Fruit fly (Drosophila melanogaster) whole organism, embryonic: Measurements from ENCODE around the gene Hrs.

Experiments
- B-H1 ChIP-seq: fragments of 200-800 bp; sonication (Bioruptor generic); IDR thresholded peaks from 3 replicates; pipeline ENCODE4 v1.3.6; 2022; ENCODE audit warnings: missing biosample characterization, missing genetic modification characterization
- CG1024 ChIP-seq: fragments of 200-800 bp; sonication (Bioruptor generic); IDR thresholded peaks from 2 replicates; pipeline ENCODE4 v1.3.6; 2022; ENCODE audit warnings: missing biosample characterization, missing genetic modification characterization
- CG11247 ChIP-seq: fragments of 200-800 bp; sonication (Bioruptor generic); IDR thresholded peaks from 2 replicates; pipeline ENCODE4 v1.3.6; 2022; ENCODE audit warnings: missing biosample characterization, missing genetic modification characterization
- CG11560 ChIP-seq: fragments of 200-800 bp; sonication (Bioruptor generic); IDR thresholded peaks from 3 replicates; pipeline ENCODE4 v1.3.6; 2022; ENCODE audit warnings: missing biosample characterization, missing genetic modification characterization
- CG12155 ChIP-seq: fragments of 200-800 bp; sonication (Bioruptor generic); optimal IDR thresholded peaks from 3 replicates; lab custom pipeline; 2016; ENCODE audit warnings: missing biosample characterization, missing genetic modification characterization
- CG12236 ChIP-seq: fragments of 200-800 bp; sonication (Bioruptor generic); optimal IDR thresholded peaks from 2 replicates; lab custom pipeline; 2016; ENCODE audit warnings: missing biosample characterization, missing genetic modification characterization
- CG12942 ChIP-seq: fragments of 200-800 bp; sonication (Bioruptor generic); optimal IDR thresholded peaks from 3 replicates; lab custom pipeline; 2016; ENCODE audit warnings: missing biosample characterization, missing genetic modification characterization
- CG13424 ChIP-seq: fragments of 200-800 bp; sonication (Bioruptor generic); optimal IDR thresholded peaks from 2 replicates; lab custom pipeline; 2019; ENCODE audit warnings: missing biosample characterization, mild to moderate bottlenecking, missing genetic modification characterization, moderate library complexity
- CG14014 ChIP-seq: fragments of 200-800 bp; sonication (Bioruptor generic); IDR thresholded peaks from 2 replicates; pipeline ENCODE4 v1.3.6; 2022; ENCODE audit warnings: missing biosample characterization, missing genetic modification characterization
- CG15269 ChIP-seq: fragments of 200-800 bp; sonication (Bioruptor generic); optimal IDR thresholded peaks from 2 replicates; lab custom pipeline; 2018; ENCODE audit warnings: missing biosample characterization, mild to moderate bottlenecking, missing genetic modification characterization, moderate library complexity
- CG31388 ChIP-seq: fragments of 200-800 bp; sonication (Bioruptor generic); optimal IDR thresholded peaks from 2 replicates; lab custom pipeline; 2016; ENCODE audit warnings: missing biosample characterization, missing genetic modification characterization
- CG32772 ChIP-seq: fragments of 200-800 bp; sonication (Bioruptor generic); IDR thresholded peaks from 2 replicates; pipeline ENCODE4 v1.3.6; 2022; ENCODE audit warnings: missing biosample characterization, missing genetic modification characterization
- CG3281 ChIP-seq: fragments of 200-800 bp; sonication (Bioruptor generic); optimal IDR thresholded peaks from 3 replicates; lab custom pipeline; 2017; ENCODE audit warnings: missing biosample characterization, mild to moderate bottlenecking, missing genetic modification characterization
- CG34224 ChIP-seq: fragments of 200-800 bp; sonication (Bioruptor generic); IDR thresholded peaks from 3 replicates; pipeline ENCODE4 v1.3.6; 2022; ENCODE audit warnings: missing biosample characterization, missing genetic modification characterization; ENCODE audit not compliant: partially characterized antibody
- CG6689 ChIP-seq: fragments of 200-800 bp; sonication (Bioruptor generic); IDR thresholded peaks from 2 replicates; pipeline ENCODE4 v1.3.6; 2022; ENCODE audit warnings: missing biosample characterization, missing genetic modification characterization
- CG7839 ChIP-seq: fragments of 200-800 bp; sonication (Bioruptor generic); optimal IDR thresholded peaks from 3 replicates; lab custom pipeline; 2018; ENCODE audit warnings: missing biosample characterization, mild to moderate bottlenecking, missing genetic modification characterization, moderate library complexity
- CG8765 ChIP-seq: fragments of 200-800 bp; sonication (Bioruptor generic); IDR thresholded peaks from 2 replicates; pipeline ENCODE4 v1.3.6; 2022; ENCODE audit warnings: missing biosample characterization, missing genetic modification characterization
- CG9215 ChIP-seq: fragments of 200-800 bp; sonication (Bioruptor generic); IDR thresholded peaks from 2 replicates; pipeline ENCODE4 v1.3.6; 2022; ENCODE audit warnings: missing biosample characterization, missing genetic modification characterization
- CG9727 ChIP-seq: fragments of 200-800 bp; sonication (Bioruptor generic); optimal IDR thresholded peaks from 3 replicates; lab custom pipeline; 2017; ENCODE audit warnings: missing biosample characterization, mild to moderate bottlenecking, missing genetic modification characterization
- CG9932 ChIP-seq: fragments of 200-800 bp; sonication (Bioruptor generic); IDR thresholded peaks from 2 replicates; pipeline ENCODE4 v1.3.6; 2022; ENCODE audit warnings: missing biosample characterization, missing genetic modification characterization
- Chrac-16 ChIP-seq: fragments of 200-800 bp; sonication (Bioruptor generic); optimal IDR thresholded peaks from 3 replicates; lab custom pipeline; 2016; ENCODE audit warnings: missing biosample characterization, missing genetic modification characterization
- Dll ChIP-seq: fragments of 200-800 bp; sonication (Bioruptor generic); IDR thresholded peaks from 4 replicates; pipeline ENCODE4 v1.3.6; 2022; ENCODE audit warnings: missing biosample characterization, missing genetic modification characterization; ENCODE audit not compliant: partially characterized antibody
- HLH3B ChIP-seq: fragments of 200-800 bp; sonication (Bioruptor generic); IDR thresholded peaks from 2 replicates; pipeline ENCODE4 v1.3.6; 2022; ENCODE audit warnings: missing biosample characterization, missing genetic modification characterization
- Hr39 ChIP-seq: fragments of >200 bp; optimal IDR thresholded peaks from 2 replicates; lab custom pipeline; 2017
- Lhr ChIP-seq: fragments of 200-800 bp; sonication (Bioruptor generic); optimal IDR thresholded peaks from 3 replicates; lab custom pipeline; 2017; ENCODE audit warnings: mild to moderate bottlenecking, missing biosample characterization, missing genetic modification reagents, missing genetic modification characterization
- Optix ChIP-seq: fragments of 200-800 bp; sonication (Bioruptor generic); IDR thresholded peaks from 3 replicates; pipeline ENCODE4 v1.3.6; 2022; ENCODE audit warnings: missing biosample characterization, missing genetic modification characterization
- Vsx1 ChIP-seq: fragments of 200-800 bp; sonication (Bioruptor generic); optimal IDR thresholded peaks from 2 replicates; lab custom pipeline; 2017; ENCODE audit warnings: missing biosample characterization, mild to moderate bottlenecking, missing genetic modification characterization, missing genetic modification reagents
- ab ChIP-seq: fragments of 200-800 bp; sonication (Bioruptor generic); optimal IDR thresholded peaks from 2 replicates; lab custom pipeline; 2016; ENCODE audit warnings: missing biosample characterization, missing genetic modification characterization
- bsh ChIP-seq, 2 experiments: fragments of 200-800 bp; sonication (Bioruptor generic); optimal IDR thresholded peaks; 2 replicates each; lab custom pipeline; 2017 to 2018; ENCODE audit warnings: mild to moderate bottlenecking in 2 of 2, missing biosample characterization in 2 of 2, missing genetic modification characterization in 2 of 2, moderate library complexity in 1 of 2
- cas ChIP-seq: fragments of 200-800 bp; sonication (Bioruptor generic); IDR thresholded peaks from 2 replicates; pipeline ENCODE4 v1.3.6; 2022; ENCODE audit warnings: missing biosample characterization, missing genetic modification characterization
- chif ChIP-seq, 2 experiments: fragments of 200-800 bp; sonication (Bioruptor generic); optimal IDR thresholded peaks; 3 replicates each; lab custom pipeline; 2016; ENCODE audit warnings: missing biosample characterization in 2 of 2, missing genetic modification characterization in 2 of 2
- chm ChIP-seq: fragments of 200-800 bp; sonication (Bioruptor generic); IDR thresholded peaks from 2 replicates; pipeline ENCODE4 v1.3.6; 2022; ENCODE audit warnings: missing biosample characterization, missing genetic modification characterization
- croc ChIP-seq: fragments of 200-800 bp; sonication (Bioruptor generic); conservative IDR thresholded peaks from 3 replicates; pipeline ENCODE4 v1.3.6; 2022; ENCODE audit warnings: missing biosample characterization, missing genetic modification characterization
- crp ChIP-seq, 2 experiments: fragments of 200-800 bp; sonication (Bioruptor generic); optimal IDR thresholded peaks; 2 replicates in 1 of 2; 3 replicates in 1 of 2; lab custom pipeline; 2017; ENCODE audit warnings: missing biosample characterization in 2 of 2, missing genetic modification characterization in 2 of 2, mild to moderate bottlenecking in 1 of 2, moderate library complexity in 1 of 2
- danr ChIP-seq: fragments of 200-800 bp; sonication (Bioruptor generic); IDR thresholded peaks from 2 replicates; pipeline ENCODE4 v1.3.6; 2022; ENCODE audit warnings: missing biosample characterization, missing genetic modification characterization
- eyg ChIP-seq: fragments of 200-800 bp; sonication (Bioruptor generic); optimal IDR thresholded peaks from 3 replicates; lab custom pipeline; 2016; ENCODE audit warnings: missing biosample characterization, missing genetic modification characterization
- fd96Cb ChIP-seq: fragments of 200-800 bp; sonication (Bioruptor generic); optimal IDR thresholded peaks from 2 replicates; lab custom pipeline; 2018; ENCODE audit warnings: missing biosample characterization, mild to moderate bottlenecking, missing genetic modification characterization, moderate library complexity
- gem ChIP-seq: fragments of 200-800 bp; sonication (Bioruptor generic); optimal IDR thresholded peaks from 2 replicates; lab custom pipeline; 2019; ENCODE audit warnings: missing biosample characterization, mild to moderate bottlenecking, missing genetic modification characterization, moderate library complexity
- her ChIP-seq: fragments of 200-800 bp; sonication (Bioruptor generic); optimal IDR thresholded peaks from 2 replicates; lab custom pipeline; 2016; ENCODE audit warnings: missing biosample characterization, missing genetic modification characterization
- inv ChIP-seq: fragments of 200-800 bp; sonication (Bioruptor generic); IDR thresholded peaks from 2 replicates; pipeline ENCODE4 v1.3.6; 2022; ENCODE audit warnings: missing biosample characterization, missing genetic modification characterization; ENCODE audit not compliant: partially characterized antibody
- lola ChIP-seq, 3 experiments: fragments of >200 bp in 2 of 3; fragments of 200-800 bp in 1 of 3; sonication (Bioruptor generic) in 1 of 3; optimal IDR thresholded peaks; 2 replicates each; lab custom pipeline; 2017 to 2019; ENCODE audit warnings: missing biosample characterization in 3 of 3, missing genetic modification characterization in 3 of 3, mild to moderate bottlenecking in 1 of 3, moderate library complexity in 1 of 3
- mam ChIP-seq: fragments of 200-800 bp; sonication (Bioruptor generic); optimal IDR thresholded peaks from 3 replicates; lab custom pipeline; 2016; ENCODE audit warnings: missing biosample characterization, missing genetic modification characterization
- onecut ChIP-seq: fragments of 200-800 bp; sonication (Bioruptor generic); IDR thresholded peaks from 2 replicates; pipeline ENCODE4 v1.3.6; 2022; ENCODE audit warnings: missing biosample characterization, missing genetic modification characterization
- repo ChIP-seq: fragments of 200-800 bp; sonication (Bioruptor generic); optimal IDR thresholded peaks from 2 replicates; lab custom pipeline; 2016; ENCODE audit warnings: missing biosample characterization, missing genetic modification characterization
- ssp ChIP-seq: fragments of 200-800 bp; sonication (Bioruptor generic); IDR thresholded peaks from 2 replicates; pipeline ENCODE4 v1.3.6; 2022; ENCODE audit warnings: missing biosample characterization, missing genetic modification characterization
- stc ChIP-seq: fragments of 200-800 bp; sonication (Bioruptor generic); IDR thresholded peaks from 2 replicates; pipeline ENCODE4 v1.3.6; 2022; ENCODE audit warnings: missing biosample characterization, missing genetic modification characterization
- z ChIP-seq: fragments of 200-800 bp; sonication (Bioruptor generic); IDR thresholded peaks from 3 replicates; pipeline ENCODE4 v1.3.6; 2022; ENCODE audit warnings: missing biosample characterization, missing genetic modification characterization
- zen ChIP-seq: fragments of 200-800 bp; sonication (Bioruptor generic); optimal IDR thresholded peaks from 3 replicates; lab custom pipeline; 2018; ENCODE audit warnings: missing biosample characterization, mild to moderate bottlenecking, missing genetic modification characterization, moderate library complexity
- zen2 ChIP-seq: fragments of 200-800 bp; sonication (Bioruptor generic); IDR thresholded peaks from 3 replicates; pipeline ENCODE4 v1.3.6; 2022; ENCODE audit warnings: missing biosample characterization, missing genetic modification characterization; ENCODE audit not compliant: partially characterized antibody

Hrs gene

dm6 chr2L:2748480-2749143, 8.8 kb downstream of the Hrs start (continued):
- TF ChIP-seq z (GFP tag; lab: Robert Waterston, UW) (no peak), CG11560 (peak; percentile 74), Lhr (GFP tag; lab: Kevin White, UChicago) (peak; percentile 78), zen2 (GFP tag; lab: Robert Waterston, UW) (no peak; the same call in 2 of the 3 replicates), fd96Cb (tag; lab: Kevin White, UChicago) (peak; percentile 72), crp (GFP tag; optimal IDR thresholded peaks at IDR 0.05; lab: Kevin White, UChicago) (peak in 1 of 2 experiments; percentile 64), CG15269 (tag; lab: Kevin White, UChicago) (peak; percentile 90), Chrac-16 (peak; percentile 90), ab (GFP tag; lab: Kevin White, UChicago) (peak; percentile 2), B-H1 (GFP tag; lab: Robert Waterston, UW) (peak; percentile 68), CG32772 (GFP tag; lab: Robert Waterston, UW) (peak; percentile 84), gem (tag; lab: Kevin White, UChicago) (peak; percentile 95), ssp (GFP tag; lab: Robert Waterston, UW) (peak; percentile 75), mam (GFP tag; lab: Kevin White, UChicago) (peak; percentile 90), lola (GFP tag; optimal IDR thresholded peaks at IDR 0.05; lab: Kevin White, UChicago) (peak in 1 of 3 experiments; percentile 80), CG3281 (GFP tag; lab: Kevin White, UChicago) (peak; percentile 96), chm (peak; percentile 71), Optix (GFP tag; lab: Robert Waterston, UW) (peak; percentile 80), eyg (GFP tag; lab: Kevin White, UChicago) (peak; percentile 47), CG31388 (GFP tag; lab: Kevin White, UChicago) (peak; percentile 41), CG12155 (GFP tag; lab: Kevin White, UChicago) (peak; percentile 90), bsh (GFP tag; optimal IDR thresholded peaks at IDR 0.05; lab: Kevin White, UChicago) (peak; percentile 42 to 77), CG12236 (GFP tag; lab: Kevin White, UChicago) (peak; percentile 33), CG11247 (peak; percentile 90), danr (GFP tag; lab: Robert Waterston, UW) (peak; percentile 75), Dll (GFP tag; lab: Robert Waterston, UW) (0 out of 4 replicates have a peak, but pooled peaks have one; percentile 43), Vsx1 (GFP tag; lab: Kevin White, UChicago) (no peak), chif (GFP tag; optimal IDR thresholded peaks at IDR 0.05; lab: Kevin White, UChicago) (peak; percentile 72 to 74), stc (peak; percentile 78; the same call in 1 of the 2 replicates), CG12942 (GFP tag; lab: Kevin White, UChicago) (peak; percentile 84), CG13424 (tag; lab: Kevin White, UChicago) (peak; percentile 91), Hr39 (lab: Kevin White, UChicago) (no peak), onecut (GFP tag; lab: Robert Waterston, UW) (peak; percentile 76), croc (GFP tag; lab: Robert Waterston, UW) (peak; percentile 68), CG9727 (GFP tag; lab: Kevin White, UChicago) (peak; percentile 83), zen (peak; percentile 68), CG1024 (GFP tag; lab: Robert Waterston, UW) (peak; percentile 68), HLH3B (GFP tag; lab: Robert Waterston, UW) (peak; percentile 88), CG6689 (GFP tag; lab: Robert Waterston, UW) (peak; percentile 91), her (GFP tag; lab: Kevin White, UChicago) (peak; percentile 78), repo (GFP tag; lab: Kevin White, UChicago) (peak; percentile 70), CG9932 (GFP tag; lab: Robert Waterston, UW) (peak; percentile 96), CG9215 (GFP tag; lab: Robert Waterston, UW) (peak; percentile 88), CG34224 (GFP tag; lab: Robert Waterston, UW) (no peak; the same call in 2 of the 3 replicates), cas (peak; percentile 88), CG14014 (GFP tag; lab: Robert Waterston, UW) (peak; percentile 87), CG7839 (tag; lab: Kevin White, UChicago) (peak; percentile 92), CG8765 (GFP tag; lab: Robert Waterston, UW) (peak; percentile 76), inv (GFP tag; lab: Robert Waterston, UW) (peak; percentile 36; the same call in 1 of the 2 replicates)
